Worm (Caenorhabditis elegans) whole organism, L3 larva: ENCODE measurements around the gene bath-3.
"Not testable (repeated sequence)": the region's sequence is repeated elsewhere in the genome, so short reads cannot be mapped to it uniquely, and the experiment has no call there.

Source experiments
- ZK546.5 ChIP-seq: sonication (generic microtip); optimal IDR thresholded peaks from 2 replicates; lab custom pipeline; 2017; ENCODE audit warnings: missing biosample characterization, missing genetic modification characterization
- ama-1 ChIP-seq: fragments of 150-350 bp; optimal IDR thresholded peaks from 2 replicates; lab custom pipeline; 2018
- ceh-16 ChIP-seq: sonication (generic microtip); optimal IDR thresholded peaks from 2 replicates; lab custom pipeline; 2017; ENCODE audit warnings: missing biosample characterization, missing genetic modification characterization
- ceh-28 ChIP-seq: fragments of 150-350 bp; optimal IDR thresholded peaks from 2 replicates; lab custom pipeline; 2014; ENCODE audit warnings: missing biosample characterization, missing genetic modification reagents, missing genetic modification characterization
- ceh-82 ChIP-seq: fragments of 150-350 bp; optimal IDR thresholded peaks from 2 replicates; lab custom pipeline; 2014; ENCODE audit warnings: missing biosample characterization, missing genetic modification characterization
- ceh-9 ChIP-seq: sonication (generic microtip); optimal IDR thresholded peaks from 2 replicates; lab custom pipeline; 2018; ENCODE audit warnings: missing biosample characterization, missing genetic modification characterization
- daf-12 ChIP-seq: fragments of 150-350 bp; optimal IDR thresholded peaks from 2 replicates; lab custom pipeline; 2014; ENCODE audit warnings: missing biosample characterization, missing genetic modification reagents, missing genetic modification characterization
- egl-27 ChIP-seq: sonication (generic microtip); optimal IDR thresholded peaks from 4 replicates; lab custom pipeline; 2017; ENCODE audit warnings: missing biosample characterization, missing genetic modification reagents, missing genetic modification characterization
- elt-1 ChIP-seq: fragments of 150-350 bp; optimal IDR thresholded peaks from 2 replicates; lab custom pipeline; 2014; ENCODE audit warnings: missing biosample characterization, missing genetic modification characterization
- elt-2 ChIP-seq: sonication (generic microtip); optimal IDR thresholded peaks from 2 replicates; lab custom pipeline; 2016; ENCODE audit warnings: missing genetic modification reagents, mild to moderate bottlenecking, missing genetic modification characterization, missing compliant biosample characterization
- eor-1 ChIP-seq, 2 experiments: fragments of 150-350 bp; optimal IDR thresholded peaks; 2 replicates each; lab custom pipeline; 2014 to 2018; ENCODE audit warnings: missing biosample characterization in 2 of 2, missing genetic modification characterization in 2 of 2
- fkh-10 ChIP-seq: sonication (generic microtip); optimal IDR thresholded peaks from 2 replicates; lab custom pipeline; 2017; ENCODE audit warnings: missing biosample characterization, missing genetic modification reagents, missing genetic modification characterization
- fkh-2 ChIP-seq: fragments of 150-350 bp; optimal IDR thresholded peaks from 2 replicates; lab custom pipeline; 2014; ENCODE audit warnings: missing biosample characterization, missing genetic modification reagents, missing genetic modification characterization
- hmg-11 ChIP-seq: sonication (generic microtip); optimal IDR thresholded peaks from 2 replicates; lab custom pipeline; 2016; ENCODE audit warnings: missing genetic modification characterization, missing compliant biosample characterization
- lin-15B ChIP-seq: fragments of 150-350 bp; optimal IDR thresholded peaks from 2 replicates; lab custom pipeline; 2014; ENCODE audit warnings: missing biosample characterization, missing genetic modification characterization
- lin-39 ChIP-seq: fragments of 150-350 bp; optimal IDR thresholded peaks from 2 replicates; lab custom pipeline; 2018; ENCODE audit warnings: missing biosample characterization, missing genetic modification reagents, missing genetic modification characterization
- lsy-12 ChIP-seq: sonication (generic microtip); optimal IDR thresholded peaks from 2 replicates; lab custom pipeline; 2016; ENCODE audit warnings: mild to moderate bottlenecking, missing genetic modification characterization, missing compliant biosample characterization
- mdl-1 ChIP-seq: fragments of 150-350 bp; optimal IDR thresholded peaks from 2 replicates; lab custom pipeline; 2014; ENCODE audit warnings: missing biosample characterization, missing genetic modification characterization
- mml-1 ChIP-seq: fragments of 150-350 bp; sonication (generic microtip); optimal IDR thresholded peaks from 3 replicates; lab custom pipeline; 2014; ENCODE audit warnings: missing biosample characterization, missing genetic modification characterization
- nfya-1 ChIP-seq: sonication (generic microtip); optimal IDR thresholded peaks from 2 replicates; lab custom pipeline; 2017; ENCODE audit warnings: missing genetic modification characterization, mild to moderate bottlenecking, missing compliant biosample characterization, antibody characterized with exemption, moderate library complexity; ENCODE audit not compliant: insufficient read depth
- nhr-237 ChIP-seq: fragments of 150-350 bp; optimal IDR thresholded peaks from 2 replicates; lab custom pipeline; 2014; ENCODE audit warnings: missing biosample characterization, missing genetic modification characterization
- nhr-25 ChIP-seq: sonication (generic microtip); optimal IDR thresholded peaks from 2 replicates; lab custom pipeline; 2017; ENCODE audit warnings: missing biosample characterization, missing genetic modification characterization
- nhr-28 ChIP-seq: fragments of 150-350 bp; optimal IDR thresholded peaks from 2 replicates; lab custom pipeline; 2014; ENCODE audit warnings: missing biosample characterization, missing genetic modification characterization
- nhr-43 ChIP-seq: sonication (generic microtip); optimal IDR thresholded peaks from 2 replicates; lab custom pipeline; 2016; ENCODE audit warnings: mild to moderate bottlenecking, missing genetic modification characterization, missing compliant biosample characterization; ENCODE audit not compliant: poor library complexity, severe bottlenecking
- nhr-67 ChIP-seq: fragments of 150-350 bp; optimal IDR thresholded peaks from 2 replicates; lab custom pipeline; 2014; ENCODE audit warnings: missing biosample characterization, missing genetic modification characterization
- nhr-77 ChIP-seq: fragments of 150-350 bp; optimal IDR thresholded peaks from 2 replicates; lab custom pipeline; 2014; ENCODE audit warnings: missing biosample characterization, missing genetic modification characterization
- pha-4 ChIP-seq: fragments of 150-350 bp; optimal IDR thresholded peaks from 2 replicates; lab custom pipeline; 2014; ENCODE audit warnings: missing biosample characterization, missing genetic modification reagents, missing genetic modification characterization
- skn-1 ChIP-seq: fragments of 150-350 bp; optimal IDR thresholded peaks from 2 replicates; lab custom pipeline; 2014; ENCODE audit warnings: missing biosample characterization, missing genetic modification characterization
- tbx-2 ChIP-seq: sonication (generic microtip); optimal IDR thresholded peaks from 2 replicates; lab custom pipeline; 2016; ENCODE audit warnings: mild to moderate bottlenecking, missing genetic modification characterization, missing compliant biosample characterization
- unc-62 ChIP-seq: fragments of 150-350 bp; sonication (generic microtip); optimal IDR thresholded peaks from 4 replicates; lab custom pipeline; 2014; ENCODE audit warnings: missing biosample characterization, missing genetic modification reagents, missing genetic modification characterization
- zag-1 ChIP-seq: fragments of 150-350 bp; optimal IDR thresholded peaks from 2 replicates; lab custom pipeline; 2014; ENCODE audit warnings: missing biosample characterization, missing genetic modification characterization
- ztf-4 ChIP-seq: fragments of 150-350 bp; optimal IDR thresholded peaks from 2 replicates; lab custom pipeline; 2014; ENCODE audit warnings: missing biosample characterization, missing genetic modification characterization

bath-3 gene

DNA sequence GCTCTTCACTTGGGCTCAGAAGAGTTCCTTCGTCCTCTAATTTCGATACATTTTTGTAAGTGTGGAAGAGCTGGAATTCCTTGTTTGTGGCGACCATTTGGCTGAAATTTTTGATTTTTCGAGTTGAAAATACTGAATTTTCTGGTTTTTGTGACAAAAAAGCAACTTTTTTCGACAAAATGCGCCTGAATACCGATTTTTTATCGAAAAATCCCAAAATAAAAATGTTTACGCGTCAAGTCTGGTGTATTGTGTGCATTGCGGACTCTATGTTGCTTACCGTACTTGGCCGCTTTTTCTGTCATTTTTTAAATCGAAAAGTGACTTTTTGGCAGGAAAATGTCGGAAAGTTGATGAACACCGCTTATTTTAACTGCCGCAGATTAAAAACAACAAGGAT is at the start of gene bath-3:
Gene bath-3, minus strand, starts transcription at position 101 of the 400 bp plus-strand sequence.
- TF ChIP-seq mdl-1 (tag; lab: Kevin White, UChicago) (no peak), tbx-2 (tag; lab: Kevin White, UChicago) (no peak), nhr-25 (tag; lab: Kevin White, UChicago) (no peak)

DNA sequence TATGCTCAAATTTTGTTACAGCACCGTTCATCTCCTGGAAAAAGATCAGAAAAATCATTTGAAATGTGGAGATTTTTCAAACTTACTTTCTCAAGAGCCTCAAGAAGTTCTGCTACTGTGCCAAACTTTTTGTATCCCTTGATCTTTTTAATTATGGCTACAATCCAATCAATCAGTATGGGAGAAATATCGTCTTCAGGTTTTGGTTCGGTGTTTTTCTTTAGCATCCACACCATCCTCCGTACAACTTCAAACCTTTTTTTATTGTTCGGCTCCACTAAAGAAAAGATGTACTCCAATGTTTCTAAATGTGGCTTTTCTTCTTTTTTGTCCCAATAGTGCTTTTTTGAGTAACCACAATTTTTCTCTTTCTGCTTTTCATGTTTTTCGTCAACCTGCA is 46.2 kb upstream of the bath-3 start:
- TF ChIP-seq nfya-1 (tag; lab: Kevin White, UChicago) (no peak), hmg-11 (tag; lab: Kevin White, UChicago) (no peak), nhr-67 (no peak), nhr-77 (no peak), mml-1 (tag; lab: Kevin White, UChicago) (no peak), nhr-28 (tag; lab: Kevin White, UChicago) (no peak), daf-12 (tag; lab: Kevin White, UChicago) (no peak), nhr-43 (tag; lab: Kevin White, UChicago) (no peak), lin-15B (tag; lab: Kevin White, UChicago) (no peak), fkh-2 (no peak), zag-1 (tag; lab: Kevin White, UChicago) (no peak), egl-27 (tag; lab: Kevin White, UChicago) (no peak), ceh-9 (tag; lab: Kevin White, UChicago) (no peak), fkh-10 (GFP tag; lab: Kevin White, UChicago) (no peak)

DNA sequence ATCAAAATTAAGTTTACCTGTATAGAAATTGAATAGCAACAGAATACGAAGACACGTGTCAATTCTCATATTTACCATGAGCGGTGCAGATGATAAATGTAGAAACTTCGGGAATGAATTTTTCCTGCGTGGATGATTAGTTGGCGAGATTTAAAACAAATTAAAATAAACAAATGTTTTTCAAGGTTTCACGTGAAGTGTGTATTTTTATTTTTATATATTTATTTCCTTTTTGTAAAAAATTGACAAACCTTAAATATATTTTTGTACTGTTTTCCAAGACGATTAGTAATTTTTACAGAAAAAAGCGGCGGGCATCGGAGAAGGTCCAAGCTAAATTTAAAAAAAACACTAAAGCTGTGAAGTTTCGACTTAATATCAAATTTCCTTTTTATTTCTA is 45.2 kb upstream of the bath-3 start, which contains the start of gene F07E5.8:
Gene F07E5.8, minus strand, starts transcription at position 101 of the 400 bp plus-strand sequence.
- no peak for TF ChIP-seq lsy-12
- TF ChIP-seq ztf-4 (tag; lab: Kevin White, UChicago), result no peak
- TF ChIP-seq nhr-237 (tag; lab: Kevin White, UChicago), result no peak
- no peak for TF ChIP-seq fkh-10 (GFP tag; lab: Kevin White, UChicago)
- TF ChIP-seq pha-4, result no peak
- TF ChIP-seq zag-1 (tag; lab: Kevin White, UChicago), result no peak
- no peak for TF ChIP-seq nhr-43 (tag; lab: Kevin White, UChicago)
- TF ChIP-seq ceh-9 (tag; lab: Kevin White, UChicago), result no peak
- no peak for TF ChIP-seq lin-15B (tag; lab: Kevin White, UChicago)
- TF ChIP-seq tbx-2 (tag; lab: Kevin White, UChicago), result no peak
- TF ChIP-seq unc-62 (GFP tag; lab: Kevin White, UChicago), result no peak

DNA sequence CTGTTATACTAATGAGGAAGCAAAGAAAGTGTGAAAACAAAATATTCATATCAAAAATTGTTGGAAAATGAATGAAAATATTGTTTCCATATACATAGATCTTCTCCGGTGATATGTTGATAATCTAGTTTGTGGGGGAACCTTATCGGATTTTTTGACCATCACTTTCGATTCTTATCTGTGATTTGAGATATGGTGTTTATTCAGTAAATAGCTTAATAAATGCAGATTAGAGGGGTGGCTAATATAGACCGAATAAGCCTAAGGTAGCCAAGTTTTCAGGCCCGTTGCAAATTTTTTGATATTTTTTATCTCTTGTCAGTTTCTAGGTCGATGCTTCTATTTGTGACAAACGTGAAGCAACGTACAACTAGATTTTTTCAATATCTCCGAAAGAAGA is 41.2 kb upstream of the bath-3 start, which contains the start of gene F07E5.7:
Gene F07E5.7, minus strand, starts transcription at position 101 of the 400 bp plus-strand sequence.
- TF ChIP-seq skn-1 (no peak), elt-1 (no peak), ceh-9 (tag; lab: Kevin White, UChicago) (no peak), zag-1 (tag; lab: Kevin White, UChicago) (no peak), elt-2 (tag; lab: Kevin White, UChicago) (no peak), nhr-77 (no peak), ZK546.5 (no peak), ceh-28 (no peak), nhr-237 (tag; lab: Kevin White, UChicago) (no peak), ceh-16 (tag; lab: Kevin White, UChicago) (no peak), lin-39 (tag; lab: Kevin White, UChicago) (no peak), pha-4 (no peak), ama-1 (no peak), tbx-2 (tag; lab: Kevin White, UChicago) (no peak), ceh-82 (tag; lab: Kevin White, UChicago) (no peak), mml-1 (tag; lab: Kevin White, UChicago) (no peak)

DNA sequence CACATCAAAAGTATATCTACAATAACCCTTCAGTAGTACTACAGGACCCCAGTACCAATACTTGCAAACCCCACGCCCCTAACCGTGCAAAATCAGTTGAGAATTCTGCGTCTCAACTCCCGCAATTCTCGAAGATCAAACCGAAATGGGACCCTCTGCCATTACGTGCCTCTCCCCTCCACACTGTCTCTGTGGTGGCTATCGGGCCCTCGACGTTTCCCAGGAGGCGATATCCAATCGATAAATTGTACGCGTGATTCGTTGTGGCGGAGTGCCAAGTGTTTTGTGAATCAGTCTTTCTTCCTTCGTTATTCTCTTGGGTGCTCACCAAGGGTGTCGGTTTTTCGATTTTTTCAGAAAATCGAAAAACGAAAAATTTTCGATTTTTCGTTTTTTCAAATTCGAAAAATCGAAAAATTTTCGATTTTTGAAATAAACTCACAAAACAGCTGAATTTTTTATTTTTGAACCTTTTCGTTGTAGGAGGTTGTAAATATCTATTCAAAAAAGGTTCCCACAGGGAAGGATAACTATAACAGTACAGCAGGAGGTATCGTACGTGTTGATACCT is 37.3 kb upstream of the bath-3 start, which contains the start of gene F07E5.12:
Gene F07E5.12, plus strand, starts transcription at position 521 of the 571 bp plus-strand sequence.
- not testable (repeated sequence) for TF ChIP-seq nhr-43 (tag; lab: Kevin White, UChicago); eor-1 (tag; optimal IDR thresholded peaks at IDR 0.05; lab: Kevin White, UChicago); ama-1
